Fruit fly (Drosophila melanogaster) whole organism, embryonic: Measurements from ENCODE around the gene nonA.

Experiments used
- CG10274 ChIP-seq: fragments of 200-800 bp; sonication (Bioruptor generic); optimal IDR thresholded peaks from 3 replicates; lab custom pipeline; 2017; ENCODE audit warnings: missing biosample characterization, mild to moderate bottlenecking, missing genetic modification characterization
- CG11723 ChIP-seq: fragments of 200-800 bp; sonication (Bioruptor generic); optimal IDR thresholded peaks from 2 replicates; lab custom pipeline; 2017; ENCODE audit warnings: missing biosample characterization, mild to moderate bottlenecking, missing genetic modification characterization
- CG15011 ChIP-seq: fragments of 200-800 bp; sonication (Bioruptor generic); optimal IDR thresholded peaks from 3 replicates; lab custom pipeline; 2018; ENCODE audit warnings: missing biosample characterization, mild to moderate bottlenecking, missing genetic modification characterization
- CG1603 ChIP-seq: fragments of 200-800 bp; sonication (Bioruptor generic); optimal IDR thresholded peaks from 2 replicates; lab custom pipeline; 2019; ENCODE audit warnings: missing biosample characterization, mild to moderate bottlenecking, missing genetic modification characterization, moderate library complexity
- CG17612 ChIP-seq: fragments of 200-800 bp; sonication (Bioruptor generic); IDR thresholded peaks from 2 replicates; pipeline ENCODE4 v1.3.6; 2022; ENCODE audit warnings: missing biosample characterization, missing genetic modification characterization
- CG17802 ChIP-seq: fragments of 200-800 bp; sonication (Bioruptor generic); optimal IDR thresholded peaks from 2 replicates; lab custom pipeline; 2018; ENCODE audit warnings: missing biosample characterization, mild to moderate bottlenecking, missing genetic modification characterization, moderate library complexity
- CG2678 ChIP-seq: fragments of 200-800 bp; sonication (Bioruptor generic); optimal IDR thresholded peaks from 3 replicates; lab custom pipeline; 2019; ENCODE audit warnings: missing biosample characterization, mild to moderate bottlenecking, missing genetic modification characterization, moderate library complexity
- CG30403 ChIP-seq: fragments of 200-800 bp; sonication (Bioruptor generic); optimal IDR thresholded peaks from 3 replicates; lab custom pipeline; 2016; ENCODE audit warnings: missing biosample characterization, missing genetic modification characterization
- CG31441 ChIP-seq: fragments of 200-800 bp; sonication (Bioruptor generic); IDR thresholded peaks from 2 replicates; pipeline ENCODE4 v1.3.6; 2022; ENCODE audit warnings: missing biosample characterization, missing genetic modification characterization
- CG3163 ChIP-seq: fragments of 200-800 bp; sonication (Bioruptor generic); optimal IDR thresholded peaks from 3 replicates; lab custom pipeline; 2016; ENCODE audit warnings: missing biosample characterization, missing genetic modification characterization
- CG32767 ChIP-seq: fragments of 200-800 bp; sonication (Bioruptor generic); IDR thresholded peaks from 2 replicates; pipeline ENCODE4 v1.3.6; 2022; ENCODE audit warnings: missing biosample characterization, missing genetic modification characterization
- CG32772 ChIP-seq: fragments of 200-800 bp; sonication (Bioruptor generic); IDR thresholded peaks from 2 replicates; pipeline ENCODE4 v1.3.6; 2022; ENCODE audit warnings: missing biosample characterization, missing genetic modification characterization
- CG3726 ChIP-seq: fragments of 200-800 bp; sonication (Bioruptor generic); IDR thresholded peaks from 3 replicates; pipeline ENCODE4, ENCODE4 v1.3.6; 2022; ENCODE audit warnings: missing biosample characterization, missing genetic modification characterization
- CG6254 ChIP-seq: fragments of 200-800 bp; sonication (Bioruptor generic); optimal IDR thresholded peaks from 3 replicates; lab custom pipeline; 2017; ENCODE audit warnings: mild to moderate bottlenecking, missing biosample characterization, missing genetic modification reagents, missing genetic modification characterization
- CG8359 ChIP-seq: fragments of 200-800 bp; sonication (Bioruptor generic); optimal IDR thresholded peaks from 2 replicates; lab custom pipeline; 2017; ENCODE audit warnings: missing biosample characterization, mild to moderate bottlenecking, missing genetic modification characterization, borderline replicate concordance
- CG9817 ChIP-seq: fragments of 200-800 bp; sonication (Bioruptor generic); optimal IDR thresholded peaks from 2 replicates; lab custom pipeline; 2018; ENCODE audit warnings: missing biosample characterization, mild to moderate bottlenecking, missing genetic modification characterization, moderate library complexity
- Dfd ChIP-seq, 2 experiments: fragments of >200 bp; optimal IDR thresholded peaks; 2 replicates each; lab custom pipeline; 2017; ENCODE audit warnings: missing biosample characterization in 2 of 2, missing genetic modification characterization in 2 of 2
- Doc2 ChIP-seq: fragments of 200-800 bp; sonication (Bioruptor generic); IDR thresholded peaks from 2 replicates; pipeline ENCODE4 v1.3.6; 2022; ENCODE audit warnings: missing biosample characterization, missing genetic modification characterization
- Gsc ChIP-seq: fragments of 200-800 bp; sonication (Bioruptor generic); IDR thresholded peaks from 2 replicates; pipeline ENCODE4 v1.3.6; 2022; ENCODE audit warnings: missing biosample characterization, missing genetic modification characterization
- Hmr ChIP-seq: fragments of 200-800 bp; sonication (Bioruptor generic); optimal IDR thresholded peaks from 3 replicates; lab custom pipeline; 2017; ENCODE audit warnings: mild to moderate bottlenecking, missing biosample characterization, missing genetic modification reagents, missing genetic modification characterization
- Jarid2 ChIP-seq: fragments of 200-800 bp; sonication (Bioruptor generic); optimal IDR thresholded peaks from 3 replicates; lab custom pipeline; 2017; ENCODE audit warnings: mild to moderate bottlenecking, missing biosample characterization, missing genetic modification reagents, missing genetic modification characterization
- Lpt ChIP-seq: fragments of >200 bp; optimal IDR thresholded peaks from 2 replicates; lab custom pipeline; 2018; ENCODE audit warnings: missing biosample characterization, missing genetic modification characterization
- Poxn ChIP-seq: fragments of 200-800 bp; sonication (Bioruptor generic); IDR thresholded peaks from 2 replicates; pipeline ENCODE4 v1.3.6; 2022; ENCODE audit warnings: missing biosample characterization, missing genetic modification characterization
- Rx ChIP-seq: fragments of 200-800 bp; sonication (Bioruptor generic); IDR thresholded peaks from 2 replicates; pipeline ENCODE4 v1.3.6; 2022; ENCODE audit warnings: missing biosample characterization, missing genetic modification characterization
- Stat92E ChIP-seq, 3 experiments: fragments of >200 bp in 2 of 3; fragments of 200-800 bp in 1 of 3; sonication (Bioruptor generic) in 1 of 3; optimal IDR thresholded peaks; 2 replicates each; lab custom pipeline; 2017 to 2019; ENCODE audit warnings: missing biosample characterization in 3 of 3, missing genetic modification characterization in 3 of 3, mild to moderate bottlenecking in 1 of 3, moderate library complexity in 1 of 3
- Xrp1 ChIP-seq: fragments of 200-800 bp; sonication (Bioruptor generic); IDR thresholded peaks from 2 replicates; pipeline ENCODE4 v1.3.6; 2022; ENCODE audit warnings: missing biosample characterization, missing genetic modification characterization
- abd-A ChIP-seq: fragments of 200-800 bp; sonication (Bioruptor generic); optimal IDR thresholded peaks from 3 replicates; lab custom pipeline; 2019; ENCODE audit warnings: missing biosample characterization, mild to moderate bottlenecking, missing genetic modification characterization, moderate library complexity
- bab2 ChIP-seq: fragments of 200-800 bp; sonication (Bioruptor generic); optimal IDR thresholded peaks from 2 replicates; lab custom pipeline; 2016; ENCODE audit warnings: missing biosample characterization, missing genetic modification characterization
- danr ChIP-seq: fragments of 200-800 bp; sonication (Bioruptor generic); IDR thresholded peaks from 2 replicates; pipeline ENCODE4 v1.3.6; 2022; ENCODE audit warnings: missing biosample characterization, missing genetic modification characterization
- disco-r ChIP-seq: fragments of 200-800 bp; sonication (Bioruptor generic); optimal IDR thresholded peaks from 2 replicates; lab custom pipeline; 2016; ENCODE audit warnings: missing biosample characterization, missing genetic modification characterization
- dm ChIP-seq: fragments of 200-800 bp; sonication (Bioruptor generic); optimal IDR thresholded peaks from 3 replicates; lab custom pipeline; 2016; ENCODE audit warnings: missing biosample characterization, missing genetic modification characterization
- dysf ChIP-seq: fragments of 200-800 bp; sonication (Bioruptor generic); IDR thresholded peaks from 3 replicates; pipeline ENCODE4 v1.3.6; 2022; ENCODE audit warnings: missing biosample characterization, missing genetic modification characterization
- emc ChIP-seq: fragments of 200-800 bp; sonication (Bioruptor generic); optimal IDR thresholded peaks from 2 replicates; lab custom pipeline; 2016; ENCODE audit warnings: missing biosample characterization, missing genetic modification characterization
- en ChIP-seq: fragments of 200-800 bp; sonication (Bioruptor generic); optimal IDR thresholded peaks from 2 replicates; lab custom pipeline; 2016; ENCODE audit warnings: missing biosample characterization, missing genetic modification characterization
- eyg ChIP-seq: fragments of 200-800 bp; sonication (Bioruptor generic); optimal IDR thresholded peaks from 3 replicates; lab custom pipeline; 2016; ENCODE audit warnings: missing biosample characterization, missing genetic modification characterization
- fu2 ChIP-seq: fragments of 200-800 bp; sonication (Bioruptor generic); optimal IDR thresholded peaks from 2 replicates; lab custom pipeline; 2016; ENCODE audit warnings: missing biosample characterization, missing genetic modification characterization
- gce ChIP-seq: fragments of 200-800 bp; sonication (Bioruptor generic); IDR thresholded peaks from 3 replicates; pipeline ENCODE4 v1.3.6; 2022; ENCODE audit warnings: missing biosample characterization, missing genetic modification characterization
- gcm2 ChIP-seq: fragments of 200-800 bp; sonication (Bioruptor generic); optimal IDR thresholded peaks from 2 replicates; lab custom pipeline; 2016; ENCODE audit warnings: missing biosample characterization, missing genetic modification characterization
- hb ChIP-seq: fragments of 200-800 bp; sonication (Bioruptor generic); IDR thresholded peaks from 3 replicates; pipeline ENCODE4 v1.3.6; 2022; ENCODE audit warnings: missing biosample characterization, missing genetic modification characterization; ENCODE audit not compliant: partially characterized antibody
- jing ChIP-seq: fragments of 200-800 bp; sonication (Bioruptor generic); optimal IDR thresholded peaks from 2 replicates; lab custom pipeline; 2018; ENCODE audit warnings: missing biosample characterization, mild to moderate bottlenecking, missing genetic modification characterization
- lola ChIP-seq, 3 experiments: fragments of >200 bp in 2 of 3; fragments of 200-800 bp in 1 of 3; sonication (Bioruptor generic) in 1 of 3; optimal IDR thresholded peaks; 2 replicates each; lab custom pipeline; 2017 to 2019; ENCODE audit warnings: missing biosample characterization in 3 of 3, missing genetic modification characterization in 3 of 3, mild to moderate bottlenecking in 1 of 3, moderate library complexity in 1 of 3
- pb ChIP-seq: fragments of 200-800 bp; sonication (Bioruptor generic); optimal IDR thresholded peaks from 3 replicates; lab custom pipeline; 2016; ENCODE audit warnings: missing biosample characterization, missing genetic modification characterization
- pfk ChIP-seq: fragments of 200-800 bp; sonication (Bioruptor generic); optimal IDR thresholded peaks from 2 replicates; lab custom pipeline; 2018; ENCODE audit warnings: missing biosample characterization, mild to moderate bottlenecking, missing genetic modification characterization, moderate library complexity
- rib ChIP-seq: fragments of 200-800 bp; sonication (Bioruptor generic); IDR thresholded peaks from 2 replicates; pipeline ENCODE4 v1.3.6; 2022; ENCODE audit warnings: missing biosample characterization, missing genetic modification characterization
- sd ChIP-seq: fragments of 200-800 bp; sonication (Bioruptor generic); optimal IDR thresholded peaks from 3 replicates; lab custom pipeline; 2018; ENCODE audit warnings: missing biosample characterization, mild to moderate bottlenecking, missing genetic modification characterization, moderate library complexity
- tio ChIP-seq: fragments of 200-800 bp; sonication (Bioruptor generic); optimal IDR thresholded peaks from 2 replicates; lab custom pipeline; 2017; ENCODE audit warnings: missing biosample characterization, missing genetic modification characterization, inconsistent platforms
- toy ChIP-seq: fragments of 200-800 bp; sonication (Bioruptor generic); IDR thresholded peaks from 2 replicates; pipeline ENCODE4 v1.3.6; 2022; ENCODE audit warnings: missing biosample characterization, missing genetic modification characterization
- ttk ChIP-seq: fragments of 200-800 bp; sonication (Bioruptor generic); IDR thresholded peaks from 2 replicates; pipeline ENCODE4 v2.1.2; 2022; ENCODE audit warnings: missing biosample characterization, missing genetic modification characterization
- twi ChIP-seq: fragments of 200-800 bp; optimal IDR thresholded peaks from 2 replicates; lab custom pipeline; 2019; ENCODE audit warnings: missing biosample characterization, mild to moderate bottlenecking, missing genetic modification characterization, moderate library complexity
- unpg ChIP-seq: fragments of 200-800 bp; sonication (Bioruptor generic); optimal IDR thresholded peaks from 3 replicates; lab custom pipeline; 2018; ENCODE audit warnings: missing biosample characterization, mild to moderate bottlenecking, missing genetic modification characterization, moderate library complexity
- wor ChIP-seq: fragments of 200-800 bp; sonication (Bioruptor generic); IDR thresholded peaks from 2 replicates; pipeline ENCODE4 v1.3.6; 2022; ENCODE audit warnings: missing biosample characterization, missing genetic modification characterization

Gene nonA

dm6 chrX:16391397-16391796 is 30.0 kb downstream of the nonA start, which contains the start of the genes TH1 and mei-41:
TSS of gene TH1 (minus strand) at chrX:16391438.
TSS of gene mei-41 (plus strand) at chrX:16391698.
- TF ChIP-seq bab2 (GFP tag; lab: Kevin White, UChicago) (peak; percentile 60), Gsc (GFP tag; lab: Robert Waterston, UW) (no peak), unpg (GFP tag; lab: Kevin White, UChicago) (no peak), CG6254 (GFP tag; lab: Kevin White, UChicago) (no peak), CG31441 (GFP tag; lab: Robert Waterston, UW) (no peak; the same call in none of the 2 replicates), pb (no peak), CG2678 (tag; lab: Kevin White, UChicago) (no peak), lola (GFP tag; optimal IDR thresholded peaks at IDR 0.05; lab: Kevin White, UChicago) (peak in 2 of 3 experiments; percentile 83 to 89), en (GFP tag; lab: Kevin White, UChicago) (no peak), dm (GFP tag; lab: Kevin White, UChicago) (peak; percentile 46), CG30403 (GFP tag; lab: Kevin White, UChicago) (peak; percentile 90), dysf (GFP tag; lab: Robert Waterston, UW) (peak; percentile 96), ttk (GFP tag; lab: Robert Waterston, UW) (peak; percentile 96), Lpt (GFP tag; lab: Kevin White, UChicago) (no peak), hb (no peak), CG3163 (GFP tag; lab: Kevin White, UChicago) (no peak), Rx (GFP tag; lab: Robert Waterston, UW) (peak; percentile 93), Stat92E (GFP tag; optimal IDR thresholded peaks at IDR 0.05; lab: Kevin White, UChicago) (no peak), wor (GFP tag; lab: Robert Waterston, UW) (peak; percentile 93), CG1603 (tag; lab: Kevin White, UChicago) (no peak), Hmr (GFP tag; lab: Kevin White, UChicago) (no peak), gcm2 (GFP tag; lab: Kevin White, UChicago) (no peak), pfk (peak; percentile 46), CG17802 (tag; lab: Kevin White, UChicago) (peak; percentile 92), CG10274 (GFP tag; lab: Kevin White, UChicago) (peak; percentile 19), Doc2 (GFP tag; lab: Robert Waterston, UW) (peak; percentile 79; the same call in 1 of the 2 replicates), danr (GFP tag; lab: Robert Waterston, UW) (peak; percentile 93), CG32767 (peak; percentile 91), disco-r (GFP tag; lab: Kevin White, UChicago) (no peak), emc (peak; percentile 12), abd-A (tag; lab: Kevin White, UChicago) (no peak), Dfd (GFP tag; optimal IDR thresholded peaks at IDR 0.05; lab: Kevin White, UChicago) (peak in 1 of 2 experiments; percentile 46), sd (no peak), CG15011 (no peak), Xrp1 (GFP tag; lab: Robert Waterston, UW) (peak; percentile 96), Jarid2 (GFP tag; lab: Kevin White, UChicago) (no peak), CG32772 (GFP tag; lab: Robert Waterston, UW) (peak; percentile 96), CG9817 (tag; lab: Kevin White, UChicago) (peak; percentile 93), toy (GFP tag; lab: Robert Waterston, UW) (peak; percentile 85), CG3726 (GFP tag; lab: Robert Waterston, UW) (peak; percentile 92; the same call in 1 of the 3 replicates), CG11723 (GFP tag; lab: Kevin White, UChicago) (peak; percentile 79), Poxn (peak; percentile 56; the same call in 1 of the 2 replicates), twi (tag; lab: Kevin White, UChicago) (peak; percentile 87), eyg (GFP tag; lab: Kevin White, UChicago) (no peak), CG17612 (GFP tag; lab: Robert Waterston, UW) (peak; percentile 85), fu2 (peak; percentile 7), tio (GFP tag; lab: Kevin White, UChicago) (no peak), jing (GFP tag; lab: Kevin White, UChicago) (peak; percentile 48), rib (GFP tag; lab: Robert Waterston, UW) (peak; percentile 89), gce (GFP tag; lab: Robert Waterston, UW) (peak; percentile 85; the same call in 2 of the 3 replicates), CG8359 (GFP tag; lab: Kevin White, UChicago) (peak; percentile 55)
